Fruit fly (Drosophila melanogaster) Kc167 (cell line): ENCODE results near the gene CG43293.

Experiments
- Myc ChIP-seq: fragments of >200 bp; optimal IDR thresholded peaks from 2 replicates; lab custom pipeline; 2017; ENCODE audit warnings: missing external identifiers
- ttk ChIP-seq: sonication (Bioruptor generic); optimal IDR thresholded peaks from 2 replicates; lab custom pipeline; 2017; ENCODE audit warnings: missing external identifiers

DNA sequence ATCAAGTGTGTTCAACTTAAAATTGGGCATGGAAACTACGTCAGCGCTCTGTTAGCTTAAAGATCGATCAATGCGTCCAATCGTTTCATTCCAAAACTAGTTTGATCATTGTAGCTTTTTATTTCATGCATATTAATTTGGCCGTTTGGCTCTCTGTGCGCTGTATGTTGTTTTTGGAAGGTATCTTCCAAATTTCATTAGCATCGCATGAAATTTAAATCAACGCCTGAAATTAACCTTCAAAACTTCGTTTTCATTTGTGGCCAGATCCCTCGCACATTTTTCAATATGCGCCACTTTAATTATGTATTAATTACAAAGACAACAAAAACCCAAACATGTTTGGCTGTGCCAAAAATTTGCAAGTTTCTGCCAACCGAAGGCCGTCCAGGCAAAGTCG, 46.4 kb upstream of the CG43293 start:
- TF ChIP-seq ttk (lab: Kevin White, UChicago) (no peak), Myc (lab: Kevin White, UChicago) (no peak)
